Worm (Caenorhabditis elegans) whole organism, L4 larva: ENCODE data around the gene pgph-1.

Experiments
- ces-1 ChIP-seq: fragments of 150-350 bp; sonication (generic microtip); optimal IDR thresholded peaks from 4 replicates; lab custom pipeline; 2014; ENCODE audit warnings: missing biosample characterization, missing genetic modification reagents, missing genetic modification characterization
- dpl-1 ChIP-seq: fragments of 150-350 bp; optimal IDR thresholded peaks from 2 replicates; lab custom pipeline; 2014; ENCODE audit warnings: missing biosample characterization, missing genetic modification reagents, missing genetic modification characterization
- jun-1 ChIP-seq: fragments of 150-350 bp; optimal IDR thresholded peaks from 2 replicates; lab custom pipeline; 2014; ENCODE audit warnings: missing biosample characterization, missing genetic modification reagents, missing genetic modification characterization
- pha-4 ChIP-seq, 2 experiments: fragments of 150-350 bp in 1 of 2; fragments of 200-800 bp in 1 of 2; sonication (Bioruptor generic) in 1 of 2; IDR thresholded peaks in 1 of 2; optimal IDR thresholded peaks in 1 of 2; 2 replicates each; pipeline versions ENCODE4 v1.3.6 to Lab custom; 2014 to 2022; ENCODE audit warnings: missing genetic modification characterization in 2 of 2, missing genetic modification reagents in 2 of 2, missing biosample characterization in 1 of 2, missing compliant biosample characterization in 1 of 2
- pqm-1 ChIP-seq: sonication (generic microtip); optimal IDR thresholded peaks from 2 replicates; lab custom pipeline; 2017; ENCODE audit warnings: missing biosample characterization, missing genetic modification characterization
- sdz-12 ChIP-seq: fragments of 200-800 bp; sonication (Bioruptor generic); optimal IDR thresholded peaks from 2 replicates; lab custom pipeline; 2018; ENCODE audit warnings: mild to moderate bottlenecking, missing genetic modification characterization, missing compliant biosample characterization
- unc-130 ChIP-seq: sonication (generic microtip); optimal IDR thresholded peaks from 2 replicates; lab custom pipeline; 2016; ENCODE audit warnings: missing genetic modification reagents, missing genetic modification characterization, missing compliant biosample characterization

DNA sequence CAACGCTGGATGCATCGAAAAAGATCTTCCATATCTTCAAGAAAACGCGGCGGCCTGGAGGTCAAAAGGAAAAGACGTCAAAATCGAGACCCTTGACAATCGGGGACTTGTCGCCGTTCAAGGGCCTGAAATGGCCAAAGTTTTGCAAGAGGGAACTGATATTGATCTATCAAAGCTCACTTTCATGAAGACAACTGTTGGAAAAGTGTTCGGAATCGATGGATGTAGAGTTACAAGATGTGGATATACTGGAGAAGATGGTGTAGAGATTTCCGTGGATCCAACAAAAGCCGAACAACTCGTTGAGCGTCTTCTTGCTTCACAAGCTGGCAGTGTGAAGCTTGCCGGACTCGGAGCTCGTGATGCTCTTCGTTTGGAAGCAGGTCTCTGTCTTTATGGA lies 39.8 kb downstream of the pgph-1 start:
- TF ChIP-seq dpl-1 (GFP tag; lab: Kevin White, UChicago): no peak
- no peak for TF ChIP-seq unc-130
- no peak for TF ChIP-seq pqm-1 (tag; lab: Kevin White, UChicago)
- no peak for TF ChIP-seq ces-1
- no peak for TF ChIP-seq pha-4 (GFP tag; IDR thresholded peaks at IDR 0.05; lab: Robert Waterston, UW)
- TF ChIP-seq pha-4 (tag; optimal IDR thresholded peaks at IDR 0.05; lab: Kevin White, UChicago): no peak
- TF ChIP-seq sdz-12 (GFP tag; lab: Kevin White, UChicago): no peak
- no peak for TF ChIP-seq jun-1 (tag; lab: Kevin White, UChicago)
